Fruit fly (Drosophila melanogaster): ENCODE measurements around the gene CG11309.
A peak's percentile ranks its signal among the peaks of the same experiment; 100 is the strongest.

CG11309 gene

dm6 chr3L:21276296-21277257 lies 27.9 kb downstream of the CG11309 start:
- TF ChIP-seq Sin3A (optimal IDR thresholded peaks at IDR 0.05) (no peak), h (optimal IDR thresholded peaks at IDR 0.05) (no peak), psq (optimal IDR thresholded peaks at IDR 0.05) (no peak), Myc (optimal IDR thresholded peaks at IDR 0.05) (no peak), insv (optimal IDR thresholded peaks at IDR 0.05) (no peak), ttk (optimal IDR thresholded peaks at IDR 0.05) (peak; percentile 45)

- TF ChIP-seq Sin3A (optimal IDR thresholded peaks at IDR 0.05) = no peak
- no peak for TF ChIP-seq ttk (optimal IDR thresholded peaks at IDR 0.05)
- TF ChIP-seq insv (optimal IDR thresholded peaks at IDR 0.05) = no peak
- TF ChIP-seq h (optimal IDR thresholded peaks at IDR 0.05) = no peak
- TF ChIP-seq psq (optimal IDR thresholded peaks at IDR 0.05) = no peak
- TF ChIP-seq Myc (optimal IDR thresholded peaks at IDR 0.05) = no peak
These were observed 28.6 kb downstream of the CG11309 start for dm6 chr3L:21275921-21276295.

- no peak for TF ChIP-seq h (optimal IDR thresholded peaks at IDR 0.05)
- no peak for TF ChIP-seq Myc (optimal IDR thresholded peaks at IDR 0.05)
- no peak for TF ChIP-seq ttk (optimal IDR thresholded peaks at IDR 0.05)
- no peak for TF ChIP-seq psq (optimal IDR thresholded peaks at IDR 0.05)
- TF ChIP-seq Sin3A (optimal IDR thresholded peaks at IDR 0.05) = no peak
- no peak for TF ChIP-seq insv (optimal IDR thresholded peaks at IDR 0.05)
These were observed 31.0 kb downstream of the CG11309 start for dm6 chr3L:21273504-21273903.

dm6 chr3L:21270480-21270879 lies 34.0 kb downstream of the CG11309 start, which contains the start of gene CG9389:
Gene CG9389 (minus strand): TSS chr3L:21270580.
- no peak for TF ChIP-seq ttk (optimal IDR thresholded peaks at IDR 0.05)
- TF ChIP-seq insv (optimal IDR thresholded peaks at IDR 0.05) = no peak
- TF ChIP-seq h (optimal IDR thresholded peaks at IDR 0.05) = no peak
- TF ChIP-seq Myc (optimal IDR thresholded peaks at IDR 0.05) = no peak
- TF ChIP-seq psq (optimal IDR thresholded peaks at IDR 0.05) = no peak
- TF ChIP-seq Sin3A (optimal IDR thresholded peaks at IDR 0.05) = no peak

dm6 chr3L:21267862-21268385 lies 36.5 kb downstream of the CG11309 start, which contains the start of gene CG9391:
Gene CG9391 (minus strand): TSS chr3L:21268335.
- TF ChIP-seq h (optimal IDR thresholded peaks at IDR 0.05) (no peak), Myc (optimal IDR thresholded peaks at IDR 0.05) (no peak), psq (optimal IDR thresholded peaks at IDR 0.05) (no peak), Sin3A (optimal IDR thresholded peaks at IDR 0.05) (no peak), ttk (optimal IDR thresholded peaks at IDR 0.05) (no peak), insv (optimal IDR thresholded peaks at IDR 0.05) (no peak)

dm6 chr3L:21266101-21266656 lies 38.3 kb downstream of the CG11309 start:
- TF ChIP-seq h (optimal IDR thresholded peaks at IDR 0.05) = no peak
- no peak for TF ChIP-seq Myc (optimal IDR thresholded peaks at IDR 0.05)
- no peak for TF ChIP-seq insv (optimal IDR thresholded peaks at IDR 0.05)

- TF ChIP-seq Myc (optimal IDR thresholded peaks at IDR 0.05) (no peak), h (optimal IDR thresholded peaks at IDR 0.05) (no peak), insv (optimal IDR thresholded peaks at IDR 0.05) (no peak), psq (optimal IDR thresholded peaks at IDR 0.05) (no peak), Sin3A (optimal IDR thresholded peaks at IDR 0.05) (no peak), ttk (optimal IDR thresholded peaks at IDR 0.05) (no peak)
These were observed 42.0 kb downstream of the CG11309 start for dm6 chr3L:21262426-21262825.

- no peak for TF ChIP-seq ttk (optimal IDR thresholded peaks at IDR 0.05)
- TF ChIP-seq insv (optimal IDR thresholded peaks at IDR 0.05) = no peak
- no peak for TF ChIP-seq Myc (optimal IDR thresholded peaks at IDR 0.05)
- no peak for TF ChIP-seq psq (optimal IDR thresholded peaks at IDR 0.05)
- no peak for TF ChIP-seq h (optimal IDR thresholded peaks at IDR 0.05)
- no peak for TF ChIP-seq Sin3A (optimal IDR thresholded peaks at IDR 0.05)
These were observed 42.9 kb downstream of the CG11309 start for dm6 chr3L:21261403-21262164.

dm6 chr3L:21259257-21259656 lies 45.2 kb downstream of the CG11309 start:
- TF ChIP-seq insv (optimal IDR thresholded peaks at IDR 0.05) (no peak), Sin3A (optimal IDR thresholded peaks at IDR 0.05) (no peak), psq (optimal IDR thresholded peaks at IDR 0.05) (no peak), ttk (optimal IDR thresholded peaks at IDR 0.05) (no peak), h (optimal IDR thresholded peaks at IDR 0.05) (no peak), Myc (optimal IDR thresholded peaks at IDR 0.05) (no peak)

dm6 chr3L:21257731-21258130 lies 46.7 kb downstream of the CG11309 start, which contains the start of gene CG43218:
Gene CG43218 (plus strand): TSS chr3L:21258020.
- no peak for TF ChIP-seq insv (optimal IDR thresholded peaks at IDR 0.05)
- TF ChIP-seq h (optimal IDR thresholded peaks at IDR 0.05) = no peak
- no peak for TF ChIP-seq Sin3A (optimal IDR thresholded peaks at IDR 0.05)
- TF ChIP-seq psq (optimal IDR thresholded peaks at IDR 0.05) = no peak
- no peak for TF ChIP-seq ttk (optimal IDR thresholded peaks at IDR 0.05)
- no peak for TF ChIP-seq Myc (optimal IDR thresholded peaks at IDR 0.05)
